Worm (Caenorhabditis elegans): Measurements from ENCODE around the gene cisd-1.
A peak's percentile ranks its signal among the peaks of the same experiment; 100 is the strongest.

Gene cisd-1

ce11 chrII:11453025-11453424 is 16.4 kb downstream of the cisd-1 start, which contains the start of gene rsp-1 (continued):
- TF ChIP-seq somi-1 (GFP tag; optimal IDR thresholded peaks at IDR 0.05) (peak; percentile 21), C17E4.6 (GFP tag; IDR thresholded peaks at IDR 0.05) (peak; percentile 69), lin-35 (GFP tag; optimal IDR thresholded peaks at IDR 0.05) (peak in 2 of 3 experiments; percentile 74 to 93), ceh-58 (GFP tag; IDR thresholded peaks at IDR 0.05) (no peak), ama-1 (optimal IDR thresholded peaks at IDR 0.05) (no peak), ama-1 (GFP tag; optimal IDR thresholded peaks at IDR 0.05) (no peak), egrh-3 (GFP tag; IDR thresholded peaks at IDR 0.05) (no peak), B0019.2 (GFP tag; conservative IDR thresholded peaks at IDR 0.05) (peak; percentile 67; the same call in 1 of the 2 replicates), F49E8.2 (tag; optimal IDR thresholded peaks at IDR 0.05; ENCODE audit: insufficient read depth) (peak; percentile 53), Y95B8A.8 (GFP tag; IDR thresholded peaks at IDR 0.05) (peak; percentile 93), B0261.1 (tag; optimal IDR thresholded peaks at IDR 0.05) (peak; percentile 12), mcd-1 (GFP tag; IDR thresholded peaks at IDR 0.05) (peak; percentile 90), athp-1 (tag; optimal IDR thresholded peaks at IDR 0.05) (peak; percentile 82), nhr-90 (tag; optimal IDR thresholded peaks at IDR 0.05) (peak; percentile 23), egl-44 (GFP tag; IDR thresholded peaks at IDR 0.05) (0 out of 2 replicates have a peak, but pooled peaks have one; percentile 29), tlf-1 (GFP tag; optimal IDR thresholded peaks at IDR 0.05) (peak; percentile 87), egl-18 (GFP tag; IDR thresholded peaks at IDR 0.05) (0 out of 2 replicates have a peak, but pooled peaks have one; percentile 30), K11D2.4 (GFP tag; IDR thresholded peaks at IDR 0.05) (peak; percentile 88), ZK185.1 (tag; optimal IDR thresholded peaks at IDR 0.05; ENCODE audit: poor library complexity, severe bottlenecking) (peak; percentile 80), madf-6 (GFP tag; IDR thresholded peaks at IDR 0.05) (peak; percentile 84), snpc-4 (GFP tag; optimal IDR thresholded peaks at IDR 0.05) (no peak), snpc-4 (tag; optimal IDR thresholded peaks at IDR 0.05) (peak; percentile 73 to 82 (median 80)), unc-130 (GFP tag; optimal IDR thresholded peaks at IDR 0.05) (no peak), ceh-27 (GFP tag; optimal IDR thresholded peaks at IDR 0.05) (peak; percentile 85), chd-7 (tag; optimal IDR thresholded peaks at IDR 0.05) (peak; percentile 64), ceh-40 (GFP tag; IDR thresholded peaks at IDR 0.05) (no peak)

- TF ChIP-seq bed-2 (GFP tag; IDR thresholded peaks at IDR 0.05) (no peak), B0019.2 (GFP tag; conservative IDR thresholded peaks at IDR 0.05) (no peak), mcd-1 (GFP tag; IDR thresholded peaks at IDR 0.05) (no peak), Y53G8AR.9 (GFP tag; conservative IDR thresholded peaks at IDR 0.05) (no peak), sptf-2 (GFP tag; optimal IDR thresholded peaks at IDR 0.05) (no peak), repo-1 (tag; optimal IDR thresholded peaks at IDR 0.05) (no peak), nhr-120 (GFP tag; IDR thresholded peaks at IDR 0.05) (no peak), attf-5 (GFP tag; optimal IDR thresholded peaks at IDR 0.05) (no peak), ztf-6 (GFP tag; IDR thresholded peaks at IDR 0.05) (no peak), him-1 (tag; optimal IDR thresholded peaks at IDR 0.05) (no peak), rec-8 (tag; optimal IDR thresholded peaks at IDR 0.05) (no peak), unc-62 (GFP tag; optimal IDR thresholded peaks at IDR 0.05) (no peak), F37B4.10 (GFP tag; IDR thresholded peaks at IDR 0.05) (no peak), ceh-58 (GFP tag; IDR thresholded peaks at IDR 0.05) (no peak), bed-1 (GFP tag; IDR thresholded peaks at IDR 0.05) (no peak), F49E8.2 (tag; optimal IDR thresholded peaks at IDR 0.05; ENCODE audit: insufficient read depth) (no peak), cebp-1 (GFP tag; IDR thresholded peaks at IDR 0.05) (no peak), cebp-1 (tag; optimal IDR thresholded peaks at IDR 0.05) (no peak), sdz-38 (tag; optimal IDR thresholded peaks at IDR 0.05) (no peak), lin-40 (tag; optimal IDR thresholded peaks at IDR 0.05) (no peak), B0336.3 (GFP tag; IDR thresholded peaks at IDR 0.05) (no peak)
Measured at ce11 chrII:11452498-11453005, 16.9 kb downstream of the cisd-1 start, which contains the start of gene rsp-2. TSS of gene rsp-2 (minus strand) at chrII:11452955.

All from whole organism, young adult.